Fruit fly (Drosophila melanogaster): ENCODE data around the gene CG32473.
A peak's percentile ranks its signal among the peaks of the same experiment; 100 is the strongest.

CG32473 gene

dm6 chr3R:13264061-13264661 is 38.3 kb upstream of the CG32473 start, which contains the start of gene Ravus (continued):
- TF ChIP-seq MTF-1 (GFP tag; optimal IDR thresholded peaks at IDR 0.05; ENCODE audit: borderline replicate concordance) (no peak), oc (tag; optimal IDR thresholded peaks at IDR 0.05) (no peak), CG3065 (GFP tag; optimal IDR thresholded peaks at IDR 0.05) (no peak), CG18619 (GFP tag; optimal IDR thresholded peaks at IDR 0.05) (peak; percentile 5), CG4730 (GFP tag; IDR thresholded peaks at IDR 0.05) (no peak), org-1 (GFP tag; optimal IDR thresholded peaks at IDR 0.05) (no peak), CG32772 (GFP tag; IDR thresholded peaks at IDR 0.05) (no peak), jigr1 (GFP tag; IDR thresholded peaks at IDR 0.05) (no peak), cad (GFP tag; optimal IDR thresholded peaks at IDR 0.05) (no peak), nau (GFP tag; optimal IDR thresholded peaks at IDR 0.05) (no peak), ERR (GFP tag; optimal IDR thresholded peaks at IDR 0.05) (no peak), CG1529 (GFP tag; optimal IDR thresholded peaks at IDR 0.05) (no peak), CG12659 (GFP tag; optimal IDR thresholded peaks at IDR 0.05) (peak; percentile 72), CG3847 (GFP tag; IDR thresholded peaks at IDR 0.05) (peak; percentile 67), chn (GFP tag; optimal IDR thresholded peaks at IDR 0.05) (no peak), CG34422 (GFP tag; IDR thresholded peaks at IDR 0.05) (0 out of 3 replicates have a peak, but pooled peaks have one; percentile 40), bowl (GFP tag; IDR thresholded peaks at IDR 0.05) (no peak), cg (GFP tag; optimal IDR thresholded peaks at IDR 0.05) (no peak), Oaz (GFP tag; IDR thresholded peaks at IDR 0.05) (no peak), Sox102F (GFP tag; optimal IDR thresholded peaks at IDR 0.05) (no peak), CG16815 (GFP tag; optimal IDR thresholded peaks at IDR 0.05) (peak; percentile 13), Spps (tag; optimal IDR thresholded peaks at IDR 0.05) (no peak), CG7271 (tag; optimal IDR thresholded peaks at IDR 0.05) (no peak), trh (GFP tag; optimal IDR thresholded peaks at IDR 0.05) (no peak), B-H2 (GFP tag; optimal IDR thresholded peaks at IDR 0.05) (no peak), CG2712 (tag; optimal IDR thresholded peaks at IDR 0.05) (peak; percentile 67), Dip3 (GFP tag; optimal IDR thresholded peaks at IDR 0.05) (peak; percentile 62), Taf1 (GFP tag; IDR thresholded peaks at IDR 0.05) (no peak), CG10321 (GFP tag; IDR thresholded peaks at IDR 0.05) (no peak), gsb-n (tag; optimal IDR thresholded peaks at IDR 0.05) (no peak), kah (GFP tag; optimal IDR thresholded peaks at IDR 0.05) (no peak), sr (GFP tag; IDR thresholded peaks at IDR 0.05) (no peak), CG16779 (GFP tag; IDR thresholded peaks at IDR 0.05) (no peak), Gug (GFP tag; IDR thresholded peaks at IDR 0.05) (0 out of 4 replicates have a peak, but pooled peaks have one; percentile 15), eve (GFP tag; optimal IDR thresholded peaks at IDR 0.05) (no peak), knrl (GFP tag; IDR thresholded peaks at IDR 0.05; ENCODE audit: partially characterized antibody) (peak; percentile 45; the same call in 1 of the 3 replicates), zfh2 (GFP tag; optimal IDR thresholded peaks at IDR 0.05) (peak; percentile 46), bbx (GFP tag; IDR thresholded peaks at IDR 0.05; ENCODE audit: partially characterized antibody) (no peak), H15 (GFP tag; IDR thresholded peaks at IDR 0.05) (0 out of 3 replicates have a peak, but pooled peaks have one; percentile 2), Atf-2 (GFP tag; optimal IDR thresholded peaks at IDR 0.05) (no peak), Neu2 (GFP tag; optimal IDR thresholded peaks at IDR 0.05; ENCODE audit: borderline replicate concordance) (no peak), btn (GFP tag; optimal IDR thresholded peaks at IDR 0.05) (no peak), HLH4C (GFP tag; IDR thresholded peaks at IDR 0.05; ENCODE audit: partially characterized antibody) (no peak), Oli (tag; optimal IDR thresholded peaks at IDR 0.05) (peak; percentile 34), Kr (GFP tag; optimal IDR thresholded peaks at IDR 0.05) (no peak), gt (GFP tag; IDR thresholded peaks at IDR 0.05) (no peak), dpn (GFP tag; optimal IDR thresholded peaks at IDR 0.05) (peak; percentile 32 to 51), CG5180 (GFP tag; optimal IDR thresholded peaks at IDR 0.05) (no peak), Vsx1 (GFP tag; optimal IDR thresholded peaks at IDR 0.05) (no peak), CG11398 (GFP tag; optimal IDR thresholded peaks at IDR 0.05) (no peak), cwo (GFP tag; optimal IDR thresholded peaks at IDR 0.05) (no peak)
